Worm (Caenorhabditis elegans): ENCODE results near the gene C48B4.8.

Gene C48B4.8

ce11 chrIII:9525252-9525651 lies 35.8 kb downstream of the C48B4.8 start, which contains the start of gene trpp-3:
Gene trpp-3, plus strand, starts transcription at chrIII:9525552.
- no peak for TF ChIP-seq athp-1 (tag; optimal IDR thresholded peaks at IDR 0.05)
- no peak for TF ChIP-seq hlh-12 (tag; optimal IDR thresholded peaks at IDR 0.05)
- TF ChIP-seq F22D6.2 (tag; optimal IDR thresholded peaks at IDR 0.05) = no peak
- TF ChIP-seq ztf-26 (tag; optimal IDR thresholded peaks at IDR 0.05) = no peak
- TF ChIP-seq B0336.3 (GFP tag; IDR thresholded peaks at IDR 0.05) = no peak
- no peak for TF ChIP-seq B0261.1 (tag; optimal IDR thresholded peaks at IDR 0.05)
- TF ChIP-seq attf-6 (GFP tag; IDR thresholded peaks at IDR 0.05) = no peak
- no peak for TF ChIP-seq dpl-1 (GFP tag; optimal IDR thresholded peaks at IDR 0.05)
- TF ChIP-seq F10E7.11 (tag; optimal IDR thresholded peaks at IDR 0.05) = no peak
- TF ChIP-seq T07F8.4 (tag; optimal IDR thresholded peaks at IDR 0.05) = no peak
- TF ChIP-seq ZK185.1 (tag; optimal IDR thresholded peaks at IDR 0.05; ENCODE audit: poor library complexity, severe bottlenecking) = no peak
- TF ChIP-seq rec-8 (tag; optimal IDR thresholded peaks at IDR 0.05) = no peak
- TF ChIP-seq die-1 (tag; optimal IDR thresholded peaks at IDR 0.05) = no peak
- no peak for TF ChIP-seq madf-10 (tag; optimal IDR thresholded peaks at IDR 0.05)

- TF ChIP-seq F37B4.10 (GFP tag; IDR thresholded peaks at IDR 0.05) (no peak), pbrm-1 (GFP tag; IDR thresholded peaks at IDR 0.05) (0 out of 2 replicates have a peak, but pooled peaks have one; percentile 11), cebp-1 (GFP tag; IDR thresholded peaks at IDR 0.05) (no peak), cebp-1 (tag; optimal IDR thresholded peaks at IDR 0.05) (peak; percentile 13), snpc-1.1 (tag; optimal IDR thresholded peaks at IDR 0.05; ENCODE audit: insufficient read depth) (no peak), nhr-90 (tag; optimal IDR thresholded peaks at IDR 0.05) (no peak), athp-1 (tag; optimal IDR thresholded peaks at IDR 0.05) (no peak), hsf-1 (GFP tag; IDR thresholded peaks at IDR 0.05) (no peak), bed-1 (GFP tag; IDR thresholded peaks at IDR 0.05) (no peak), ztf-22 (GFP tag; optimal IDR thresholded peaks at IDR 0.05) (no peak), F52B5.7 (tag; optimal IDR thresholded peaks at IDR 0.05) (no peak), mcd-1 (GFP tag; IDR thresholded peaks at IDR 0.05) (0 out of 2 replicates have a peak, but pooled peaks have one; percentile 7), Y53G8AR.9 (GFP tag; conservative IDR thresholded peaks at IDR 0.05) (0 out of 2 replicates have a peak, but pooled peaks have one; percentile 8), madf-6 (GFP tag; IDR thresholded peaks at IDR 0.05) (no peak), rec-8 (tag; optimal IDR thresholded peaks at IDR 0.05) (no peak), ztf-28 (GFP tag; IDR thresholded peaks at IDR 0.05) (no peak), snpc-1.3 (tag; optimal IDR thresholded peaks at IDR 0.05; ENCODE audit: insufficient read depth) (no peak), bed-2 (GFP tag; IDR thresholded peaks at IDR 0.05) (no peak), F23B12.7 (tag; optimal IDR thresholded peaks at IDR 0.05; ENCODE audit: insufficient read depth) (peak; percentile 33), unc-62 (GFP tag; optimal IDR thresholded peaks at IDR 0.05) (no peak), xnd-1 (tag; optimal IDR thresholded peaks at IDR 0.05) (no peak), madf-3 (GFP tag; IDR thresholded peaks at IDR 0.05) (0 out of 2 replicates have a peak, but pooled peaks have one; percentile 25), F55B11.4 (tag; optimal IDR thresholded peaks at IDR 0.05; ENCODE audit: borderline replicate concordance, insufficient read depth) (no peak), C06A6.2 (GFP tag; conservative IDR thresholded peaks at IDR 0.05) (no peak), D2030.7 (GFP tag; IDR thresholded peaks at IDR 0.05) (no peak), attf-5 (GFP tag; optimal IDR thresholded peaks at IDR 0.05) (no peak), ztf-6 (GFP tag; IDR thresholded peaks at IDR 0.05) (no peak), tbp1 (GFP tag; optimal IDR thresholded peaks at IDR 0.05) (no peak), egl-18 (GFP tag; IDR thresholded peaks at IDR 0.05) (no peak), dox-1 (GFP tag; IDR thresholded peaks at IDR 0.05) (0 out of 2 replicates have a peak, but pooled peaks have one; percentile 33), F57C9.4 (tag; optimal IDR thresholded peaks at IDR 0.05) (no peak), ceh-58 (GFP tag; IDR thresholded peaks at IDR 0.05) (no peak), nfyb-1 (GFP tag; IDR thresholded peaks at IDR 0.05) (no peak), madf-8 (GFP tag; conservative IDR thresholded peaks at IDR 0.05) (no peak), C17E4.6 (GFP tag; IDR thresholded peaks at IDR 0.05) (no peak), ztf-18 (tag; optimal IDR thresholded peaks at IDR 0.05) (peak; percentile 43)
Observed at ce11 chrIII:9523581-9523980, 37.5 kb downstream of the C48B4.8 start, which contains the start of gene mrps-23. Gene mrps-23, minus strand, starts transcription at chrIII:9523672.
